Worm (Caenorhabditis elegans): ENCODE measurements around the gene asd-1.

Gene asd-1

ce11 chrIII:4150919-4151318 lies 46.2 kb upstream of the asd-1 start (continued):
- TF ChIP-seq Y5F2A.4 (GFP tag; optimal IDR thresholded peaks at IDR 0.05) (no peak), nhr-25 (tag; optimal IDR thresholded peaks at IDR 0.05; ENCODE audit: borderline replicate concordance, insufficient read depth) (no peak), lin-13 (GFP tag; optimal IDR thresholded peaks at IDR 0.05) (peak; percentile 4), hlh-11 (tag; optimal IDR thresholded peaks at IDR 0.05) (peak; percentile 79), ztf-11 (tag; optimal IDR thresholded peaks at IDR 0.05) (no peak), unc-62 (GFP tag; optimal IDR thresholded peaks at IDR 0.05 in 1 of 2) (no peak), unc-62 (tag; optimal IDR thresholded peaks at IDR 0.05) (no peak), aly-2 (tag; optimal IDR thresholded peaks at IDR 0.05) (no peak), php-3 (GFP tag; IDR thresholded peaks at IDR 0.05) (no peak), lir-3 (tag; optimal IDR thresholded peaks at IDR 0.05) (no peak), zfp-2 (tag; optimal IDR thresholded peaks at IDR 0.05) (no peak), D1046.2 (GFP tag; IDR thresholded peaks at IDR 0.05) (no peak), ztf-7 (tag; optimal IDR thresholded peaks at IDR 0.05) (no peak), mep-1 (tag; optimal IDR thresholded peaks at IDR 0.05) (peak; percentile 69), spr-1 (tag; optimal IDR thresholded peaks at IDR 0.05) (no peak), zfp-3 (GFP tag; conservative IDR thresholded peaks at IDR 0.05) (no peak), ceh-28 (tag; optimal IDR thresholded peaks at IDR 0.05) (no peak), madf-9 (GFP tag; conservative IDR thresholded peaks at IDR 0.05) (no peak), nhr-41 (GFP tag; IDR thresholded peaks at IDR 0.05) (no peak), ama-1 (optimal IDR thresholded peaks at IDR 0.05) (peak; percentile 35), ceh-62 (tag; optimal IDR thresholded peaks at IDR 0.05) (no peak), ZK546.5 (tag; optimal IDR thresholded peaks at IDR 0.05) (no peak), hmg-1.1 (GFP tag; IDR thresholded peaks at IDR 0.05) (peak; percentile 51; the same call in 1 of the 2 replicates), hlh-30 (tag; optimal IDR thresholded peaks at IDR 0.05; ENCODE audit: insufficient read depth) (peak; percentile 85), ZK337.2 (GFP tag; IDR thresholded peaks at IDR 0.05) (no peak), lin-38 (GFP tag; IDR thresholded peaks at IDR 0.05) (peak; percentile 64), nhr-10 (tag; optimal IDR thresholded peaks at IDR 0.05) (no peak), cey-2 (tag; optimal IDR thresholded peaks at IDR 0.05; ENCODE audit: borderline replicate concordance, insufficient read depth) (no peak), Y105C5A.15 (GFP tag; IDR thresholded peaks at IDR 0.05) (no peak), dmd-8 (GFP tag; IDR thresholded peaks at IDR 0.05) (no peak), zag-1 (tag; optimal IDR thresholded peaks at IDR 0.05) (no peak), ceh-44 (GFP tag; IDR thresholded peaks at IDR 0.05) (no peak), fkh-10 (GFP tag; optimal IDR thresholded peaks at IDR 0.05) (no peak), nhr-111 (GFP tag; optimal IDR thresholded peaks at IDR 0.05) (no peak), nhr-42 (GFP tag; IDR thresholded peaks at IDR 0.05) (no peak), lin-39 (tag; optimal IDR thresholded peaks at IDR 0.05) (no peak), skn-1 (tag; optimal IDR thresholded peaks at IDR 0.05) (no peak), gei-8 (GFP tag; optimal IDR thresholded peaks at IDR 0.05) (no peak), F49E8.2 (tag; optimal IDR thresholded peaks at IDR 0.05; ENCODE audit: borderline replicate concordance) (no peak), T20F7.1 (GFP tag; optimal IDR thresholded peaks at IDR 0.05) (peak; percentile 53), ces-1 (GFP tag; optimal IDR thresholded peaks at IDR 0.05) (no peak), daf-16 (GFP tag; optimal IDR thresholded peaks at IDR 0.05) (no peak), daf-16 (tag; optimal IDR thresholded peaks at IDR 0.05) (peak; percentile 65), arid-1 (GFP tag; conservative IDR thresholded peaks at IDR 0.05) (no peak), spr-3 (GFP tag; optimal IDR thresholded peaks at IDR 0.05) (no peak), duxl-1 (tag; optimal IDR thresholded peaks at IDR 0.05; ENCODE audit: poor library complexity) (no peak), lin-29 (GFP tag; IDR thresholded peaks at IDR 0.05) (no peak), R02D3.7 (tag; optimal IDR thresholded peaks at IDR 0.05) (no peak), mes-2 (tag; optimal IDR thresholded peaks at IDR 0.05; ENCODE audit: poor library complexity, severe bottlenecking) (peak; percentile 83), ctbp-1 (GFP tag; IDR thresholded peaks at IDR 0.05) (peak; percentile 48; the same call in 1 of the 2 replicates), lin-15B (tag; optimal IDR thresholded peaks at IDR 0.05) (no peak), sdz-12 (GFP tag; optimal IDR thresholded peaks at IDR 0.05) (no peak)
